Fruit fly (Drosophila melanogaster): Measurements from ENCODE around the gene MnM.

Gene MnM

dm6 chr3L:3157651-3158050 is 20.7 kb downstream of the MnM start (continued):
- TF ChIP-seq CG10267 (tag; optimal IDR thresholded peaks at IDR 0.05) (no peak), tio (GFP tag; optimal IDR thresholded peaks at IDR 0.05) (no peak), CG12942 (GFP tag; optimal IDR thresholded peaks at IDR 0.05) (no peak), CG13624 (GFP tag; optimal IDR thresholded peaks at IDR 0.05) (no peak), BtbVII (GFP tag; optimal IDR thresholded peaks at IDR 0.05) (no peak)

- no peak for TF ChIP-seq slp2 (GFP tag; optimal IDR thresholded peaks at IDR 0.05)
- no peak for TF ChIP-seq CG15601 (tag; optimal IDR thresholded peaks at IDR 0.05)
- TF ChIP-seq onecut (GFP tag; IDR thresholded peaks at IDR 0.05): no peak
- 0 out of 2 replicates have a peak, but pooled peaks have one; percentile 4 for TF ChIP-seq CG5953 (GFP tag; IDR thresholded peaks at IDR 0.05)
- no peak for TF ChIP-seq CG15514 (GFP tag; optimal IDR thresholded peaks at IDR 0.05)
- 0 out of 2 replicates have a peak, but pooled peaks have one; percentile 21 for TF ChIP-seq CG42726 (GFP tag; IDR thresholded peaks at IDR 0.05; ENCODE audit: partially characterized antibody)
- TF ChIP-seq NfI (GFP tag; optimal IDR thresholded peaks at IDR 0.05): no peak
- TF ChIP-seq caup (GFP tag; optimal IDR thresholded peaks at IDR 0.05; ENCODE audit: severe bottlenecking): no peak
- TF ChIP-seq Rfx (GFP tag; IDR thresholded peaks at IDR 0.05): no peak
- no peak for TF ChIP-seq ac (GFP tag; optimal IDR thresholded peaks at IDR 0.05)
- TF ChIP-seq sens (GFP tag): no peak
- no peak for TF ChIP-seq tap (tag; optimal IDR thresholded peaks at IDR 0.05)
- TF ChIP-seq Ets65A (GFP tag): peak; percentile 86
- TF ChIP-seq B-H1 (GFP tag; IDR thresholded peaks at IDR 0.05): no peak
- TF ChIP-seq sob (GFP tag; IDR thresholded peaks at IDR 0.05): 0 out of 2 replicates have a peak, but pooled peaks have one; percentile 29
- peak; percentile 53 for TF ChIP-seq Med (GFP tag)
- TF ChIP-seq Dfd (GFP tag; optimal IDR thresholded peaks at IDR 0.05): peak in 1 of 2 experiments; percentile 91
- no peak for TF ChIP-seq yki (optimal IDR thresholded peaks at IDR 0.05)
- no peak for TF ChIP-seq CG10274 (GFP tag; optimal IDR thresholded peaks at IDR 0.05)
Measured at dm6 chr3L:3150376-3150775, 28.0 kb downstream of the MnM start.

DNA sequence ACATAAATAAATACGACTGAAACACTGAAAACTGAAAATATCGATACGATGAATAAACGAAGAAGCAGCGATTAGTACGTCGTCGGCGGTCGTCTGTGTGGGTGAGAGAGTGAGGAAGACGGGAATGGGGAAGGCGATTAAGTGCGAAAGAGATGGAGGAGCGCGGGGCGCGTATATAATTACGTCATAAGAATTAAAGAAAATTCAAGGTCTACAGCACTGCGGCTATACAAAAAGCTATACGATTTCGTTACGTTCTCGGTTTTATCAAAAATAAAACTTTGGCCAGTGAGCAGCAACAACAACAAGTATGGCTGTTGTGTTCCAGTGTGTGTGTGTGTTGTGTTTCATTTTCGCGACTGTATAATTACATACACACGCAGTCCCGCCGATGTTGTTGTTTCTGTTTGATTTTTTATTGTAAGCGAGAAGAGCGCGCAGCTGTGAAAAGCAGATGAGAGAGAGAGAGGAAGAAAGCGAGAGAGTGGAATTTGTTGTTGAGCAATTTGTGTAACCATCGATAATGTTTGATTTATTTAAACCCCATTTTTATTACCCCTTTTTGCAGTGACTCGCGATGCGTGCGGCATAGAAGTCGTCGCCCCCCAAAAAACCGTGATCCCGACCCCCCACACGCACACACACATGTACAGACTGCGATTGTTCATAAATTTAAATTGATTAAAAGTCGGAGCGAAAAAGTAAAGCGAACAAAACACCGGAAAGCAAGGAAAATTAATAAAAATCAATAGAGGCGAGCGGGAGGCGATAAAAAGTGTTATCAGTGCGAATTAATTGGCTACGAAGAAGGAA is 29.1 kb downstream of the MnM start:
- TF ChIP-seq Gsc (GFP tag; IDR thresholded peaks at IDR 0.05) (no peak), jing (GFP tag; optimal IDR thresholded peaks at IDR 0.05) (no peak), Camta (GFP tag; optimal IDR thresholded peaks at IDR 0.05) (no peak), B-H2 (GFP tag; optimal IDR thresholded peaks at IDR 0.05) (no peak), Dek (tag; optimal IDR thresholded peaks at IDR 0.05) (no peak), vfl (GFP tag; optimal IDR thresholded peaks at IDR 0.05) (no peak), CG32772 (GFP tag; IDR thresholded peaks at IDR 0.05) (no peak), cad (GFP tag; optimal IDR thresholded peaks at IDR 0.05) (no peak), CG15514 (GFP tag; optimal IDR thresholded peaks at IDR 0.05) (no peak), rib (GFP tag; IDR thresholded peaks at IDR 0.05) (peak; percentile 86), Antp (GFP tag; optimal IDR thresholded peaks at IDR 0.05) (no peak), lilli (GFP tag; optimal IDR thresholded peaks at IDR 0.05) (no peak), CHES-1-like (GFP tag; optimal IDR thresholded peaks at IDR 0.05) (peak; percentile 54), nau (GFP tag; optimal IDR thresholded peaks at IDR 0.05) (no peak), CG12391 (tag; optimal IDR thresholded peaks at IDR 0.05) (no peak), Atf6 (GFP tag; IDR thresholded peaks at IDR 0.05) (peak; percentile 51; the same call in 1 of the 2 replicates), CG18619 (GFP tag; optimal IDR thresholded peaks at IDR 0.05) (no peak), CG17829 (tag; optimal IDR thresholded peaks at IDR 0.05) (no peak), CG1792 (GFP tag; optimal IDR thresholded peaks at IDR 0.05) (no peak), danr (GFP tag; IDR thresholded peaks at IDR 0.05) (no peak), sna (GFP tag; IDR thresholded peaks at IDR 0.05; ENCODE audit: partially characterized antibody) (no peak), CoRest (tag; optimal IDR thresholded peaks at IDR 0.05) (no peak), CG10274 (GFP tag; optimal IDR thresholded peaks at IDR 0.05) (no peak), croc (GFP tag; conservative IDR thresholded peaks at IDR 0.05) (no peak), tgo (GFP tag; IDR thresholded peaks at IDR 0.05) (no peak), row (GFP tag; IDR thresholded peaks at IDR 0.05) (0 out of 3 replicates have a peak, but pooled peaks have one; percentile 39), gsb-n (tag; optimal IDR thresholded peaks at IDR 0.05) (no peak)
